Fruit fly (Drosophila melanogaster) whole organism, embryonic: ENCODE results near the gene CG33796.

ENCODE experiments used
- CG43689 ChIP-seq: fragments of 200-800 bp; sonication (Bioruptor generic); IDR thresholded peaks from 2 replicates; pipeline ENCODE4 v1.3.6; 2022; ENCODE audit warnings: missing biosample characterization, missing genetic modification characterization
- ERR ChIP-seq: fragments of 200-800 bp; sonication (Bioruptor generic); optimal IDR thresholded peaks from 2 replicates; lab custom pipeline; 2016; ENCODE audit warnings: missing biosample characterization, missing genetic modification characterization
- sob ChIP-seq: fragments of 200-800 bp; sonication (Bioruptor generic); IDR thresholded peaks from 2 replicates; pipeline ENCODE4 v1.3.6; 2022; ENCODE audit warnings: missing biosample characterization, missing genetic modification characterization
- tna ChIP-seq: fragments of 200-800 bp; sonication (Bioruptor generic); IDR thresholded peaks from 2 replicates; pipeline ENCODE4 v1.3.6; 2022; ENCODE audit warnings: missing biosample characterization, missing genetic modification characterization; ENCODE audit not compliant: partially characterized antibody
- trem ChIP-seq: fragments of 200-800 bp; optimal IDR thresholded peaks from 3 replicates; lab custom pipeline; 2019; ENCODE audit warnings: missing biosample characterization, mild to moderate bottlenecking, missing genetic modification characterization, moderate library complexity

DNA sequence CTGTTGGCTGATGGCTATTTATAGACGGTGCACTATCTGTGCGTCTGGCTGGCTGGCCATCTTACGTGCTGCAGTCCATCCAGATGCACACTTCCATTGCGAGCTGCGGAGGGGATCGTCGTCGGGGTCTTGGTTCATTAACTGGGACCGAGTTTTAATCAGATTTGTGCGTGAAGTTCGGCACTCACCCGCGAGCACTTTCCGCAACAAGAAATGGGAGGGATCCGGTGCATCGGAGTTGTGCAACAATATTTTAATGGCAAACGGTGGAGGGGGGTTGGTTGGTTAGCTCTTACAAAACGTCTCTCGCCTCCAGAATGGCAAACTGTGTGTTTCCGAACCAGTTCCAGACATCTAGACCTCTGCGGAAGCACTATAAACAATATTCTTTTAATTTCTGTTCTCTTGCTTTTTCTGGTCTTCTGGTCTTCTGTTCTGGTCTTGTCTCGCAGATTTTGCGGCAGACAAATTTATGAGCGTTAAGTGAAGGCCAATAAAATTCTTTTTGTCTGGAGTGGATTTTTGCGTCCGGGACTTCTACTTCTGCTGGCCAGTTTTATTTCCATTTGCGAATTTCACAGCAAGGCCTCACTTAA is 26.8 kb upstream of the CG33796 start:
- no peak for TF ChIP-seq CG43689 (GFP tag; lab: Robert Waterston, UW)
- no peak for TF ChIP-seq tna (GFP tag; lab: Robert Waterston, UW)
- TF ChIP-seq sob (GFP tag; lab: Robert Waterston, UW), result no peak
- no peak for TF ChIP-seq ERR (GFP tag; lab: Kevin White, UChicago)
- no peak for TF ChIP-seq trem (tag; lab: Kevin White, UChicago)
